Worm (Caenorhabditis elegans) whole organism, mixed stage, embryonic: Measurements from ENCODE around the gene cogc-8.

Source experiments
- ceh-39 ChIP-seq: fragments of 150-350 bp; optimal IDR thresholded peaks from 2 replicates; lab custom pipeline; 2014; ENCODE audit warnings: missing biosample characterization, missing genetic modification characterization
- drap-1 ChIP-seq: fragments of 200-800 bp; sonication (Bioruptor generic); optimal IDR thresholded peaks from 3 replicates; lab custom pipeline; 2018; ENCODE audit warnings: mild to moderate bottlenecking, missing genetic modification characterization, missing compliant biosample characterization
- elt-1 ChIP-seq: sonication (generic microtip); optimal IDR thresholded peaks from 2 replicates; lab custom pipeline; 2017; ENCODE audit warnings: missing genetic modification characterization, mild to moderate bottlenecking, missing compliant biosample characterization, antibody characterized with exemption, moderate library complexity, borderline replicate concordance; ENCODE audit not compliant: insufficient read depth
- elt-3 ChIP-seq: fragments of 150-350 bp; optimal IDR thresholded peaks from 2 replicates; lab custom pipeline; 2014; ENCODE audit warnings: missing biosample characterization, missing genetic modification characterization
- lin-13 ChIP-seq: fragments of 150-350 bp; optimal IDR thresholded peaks from 2 replicates; lab custom pipeline; 2014; ENCODE audit warnings: missing biosample characterization, missing genetic modification characterization
- lsy-2 ChIP-seq: fragments of 150-350 bp; optimal IDR thresholded peaks from 2 replicates; lab custom pipeline; 2014; ENCODE audit warnings: missing biosample characterization, missing genetic modification characterization
- mep-1 ChIP-seq: fragments of 150-350 bp; optimal IDR thresholded peaks from 2 replicates; lab custom pipeline; 2017; ENCODE audit warnings: missing biosample characterization, missing genetic modification reagents, missing genetic modification characterization, inconsistent platforms
- nhr-12 ChIP-seq: fragments of 150-350 bp; optimal IDR thresholded peaks from 2 replicates; lab custom pipeline; 2014; ENCODE audit warnings: missing biosample characterization, missing genetic modification characterization
- nhr-76 ChIP-seq: sonication (generic microtip); optimal IDR thresholded peaks from 2 replicates; lab custom pipeline; 2017; ENCODE audit warnings: missing biosample characterization, missing genetic modification characterization
- snpc-4 ChIP-seq: fragments of 150-350 bp; optimal IDR thresholded peaks from 2 replicates; lab custom pipeline; 2014; ENCODE audit warnings: missing biosample characterization, missing genetic modification characterization
- unc-39 ChIP-seq: fragments of 150-350 bp; optimal IDR thresholded peaks from 2 replicates; lab custom pipeline; 2014; ENCODE audit warnings: missing biosample characterization, missing genetic modification characterization
- unc-62 ChIP-seq: fragments of 150-350 bp; optimal IDR thresholded peaks from 2 replicates; lab custom pipeline; 2014; ENCODE audit warnings: missing biosample characterization, missing genetic modification reagents, missing genetic modification characterization

ce11 chrIV:293163-293755 lies 53.0 kb downstream of the cogc-8 start:
- TF ChIP-seq drap-1 (GFP tag; lab: Kevin White, UChicago) (no peak), unc-62 (GFP tag; lab: Kevin White, UChicago) (no peak), nhr-76 (no peak), nhr-12 (tag; lab: Kevin White, UChicago) (no peak), lsy-2 (tag; lab: Kevin White, UChicago) (no peak), snpc-4 (tag; lab: Kevin White, UChicago) (no peak), elt-3 (tag; lab: Kevin White, UChicago) (no peak), elt-1 (tag; lab: Kevin White, UChicago) (no peak), lin-13 (tag; lab: Kevin White, UChicago) (no peak), unc-39 (tag; lab: Kevin White, UChicago) (no peak), mep-1 (tag; lab: Kevin White, UChicago) (no peak), ceh-39 (tag; lab: Kevin White, UChicago) (no peak)
